Fruit fly (Drosophila melanogaster): Measurements from ENCODE around the gene CG42724.

The CG42724 gene

DNA sequence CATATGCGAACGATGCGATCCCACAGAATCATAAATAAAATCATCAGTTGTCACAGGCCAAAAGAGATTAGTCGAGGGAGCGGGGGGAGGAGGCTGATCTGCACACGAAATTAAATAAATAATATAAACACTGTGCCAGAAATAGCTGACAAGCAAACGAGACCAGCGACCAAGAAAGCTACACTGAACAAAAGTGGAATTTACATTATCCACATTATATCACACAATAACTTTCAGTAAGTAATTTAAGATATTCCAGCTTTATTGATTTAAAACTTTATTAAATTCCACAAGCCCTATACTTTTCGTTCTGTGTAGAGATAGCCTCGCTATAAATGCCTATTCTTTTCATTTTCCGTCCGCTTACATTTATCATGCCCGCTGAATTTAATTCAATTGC lies 36.1 kb upstream of the CG42724 start (continued):
- TF ChIP-seq CG11093 (GFP tag; IDR thresholded peaks at IDR 0.05) (peak; percentile 60; the same call in 2 of the 3 replicates), jigr1 (GFP tag; IDR thresholded peaks at IDR 0.05) (no peak), en (GFP tag; optimal IDR thresholded peaks at IDR 0.05) (peak; percentile 40), Mrtf (GFP tag; IDR thresholded peaks at IDR 0.05) (no peak; the same call in none of the 3 replicates), BEAF-32 (GFP tag; optimal IDR thresholded peaks at IDR 0.05) (no peak), grau (tag; optimal IDR thresholded peaks at IDR 0.05) (peak; percentile 80), Drgx (GFP tag; IDR thresholded peaks at IDR 0.05) (peak; percentile 89), CG15601 (tag; optimal IDR thresholded peaks at IDR 0.05) (peak; percentile 63), CG17829 (tag; optimal IDR thresholded peaks at IDR 0.05) (peak; percentile 72), row (GFP tag; IDR thresholded peaks at IDR 0.05) (peak; percentile 90), CG7786 (GFP tag; optimal IDR thresholded peaks at IDR 0.05) (peak; percentile 61), CG7372 (GFP tag; IDR thresholded peaks at IDR 0.05) (peak; percentile 73), bcd (GFP tag; optimal IDR thresholded peaks at IDR 0.05) (peak; percentile 76), emc (GFP tag; optimal IDR thresholded peaks at IDR 0.05) (peak; percentile 49), CG18599 (GFP tag; optimal IDR thresholded peaks at IDR 0.05) (peak; percentile 80), CG12659 (GFP tag; optimal IDR thresholded peaks at IDR 0.05) (peak; percentile 75), klu (GFP tag; IDR thresholded peaks at IDR 0.05) (no peak; the same call in 1 of the 2 replicates), CG3726 (GFP tag; IDR thresholded peaks at IDR 0.05) (no peak; the same call in 2 of the 3 replicates), Opbp (GFP tag; IDR thresholded peaks at IDR 0.05; ENCODE audit: partially characterized antibody) (no peak), pb (GFP tag; optimal IDR thresholded peaks at IDR 0.05) (peak; percentile 29), ci (GFP tag; IDR thresholded peaks at IDR 0.05) (peak; percentile 93), CG12744 (GFP tag; optimal IDR thresholded peaks at IDR 0.05) (peak; percentile 64), Aef1 (GFP tag; IDR thresholded peaks at IDR 0.05) (peak; percentile 83), CG6791 (GFP tag; IDR thresholded peaks at IDR 0.05; ENCODE audit: partially characterized antibody) (no peak), HLHmδ (GFP tag; optimal IDR thresholded peaks at IDR 0.05) (no peak), crc (GFP tag; optimal IDR thresholded peaks at IDR 0.05) (peak; percentile 58), stc (GFP tag; IDR thresholded peaks at IDR 0.05) (peak; percentile 86; the same call in 1 of the 2 replicates), Fer2 (tag; optimal IDR thresholded peaks at IDR 0.05) (peak; percentile 47), CG17361 (GFP tag; IDR thresholded peaks at IDR 0.05) (peak; percentile 80), tin (GFP tag; optimal IDR thresholded peaks at IDR 0.05) (peak; percentile 80), fd96Cb (tag; optimal IDR thresholded peaks at IDR 0.05) (peak; percentile 77), tio (GFP tag; optimal IDR thresholded peaks at IDR 0.05) (peak; percentile 65), Dek (tag; optimal IDR thresholded peaks at IDR 0.05) (peak; percentile 64), CG10431 (GFP tag; optimal IDR thresholded peaks at IDR 0.05) (no peak), aop (GFP tag; IDR thresholded peaks at IDR 0.05) (0 out of 2 replicates have a peak, but pooled peaks have one; percentile 41), Jarid2 (GFP tag; optimal IDR thresholded peaks at IDR 0.05) (peak; percentile 57), NC2β (GFP tag; optimal IDR thresholded peaks at IDR 0.05) (peak; percentile 58), odd (GFP tag; optimal IDR thresholded peaks at IDR 0.05) (peak; percentile 72), sima (GFP tag; optimal IDR thresholded peaks at IDR 0.05) (no peak), her (GFP tag; optimal IDR thresholded peaks at IDR 0.05) (peak; percentile 56), fru (optimal IDR thresholded peaks at IDR 0.05) (no peak), exex (tag; optimal IDR thresholded peaks at IDR 0.05) (no peak), CG17359 (tag; optimal IDR thresholded peaks at IDR 0.05) (peak; percentile 87), CG15269 (tag; optimal IDR thresholded peaks at IDR 0.05) (peak; percentile 88), Sox102F (GFP tag; optimal IDR thresholded peaks at IDR 0.05) (peak; percentile 89), Hsf (GFP tag; optimal IDR thresholded peaks at IDR 0.05) (peak; percentile 85), tx (GFP tag; optimal IDR thresholded peaks at IDR 0.05) (peak; percentile 71), CG9215 (GFP tag; IDR thresholded peaks at IDR 0.05) (no peak; the same call in 1 of the 2 replicates), CG1832 (GFP tag; optimal IDR thresholded peaks at IDR 0.05) (no peak), CG8290 (GFP tag; optimal IDR thresholded peaks at IDR 0.05) (no peak), CG8290 (tag; optimal IDR thresholded peaks at IDR 0.05) (peak in 1 of 2 experiments; percentile 82)
